Fruit fly (Drosophila melanogaster) whole organism, embryonic: Measurements from ENCODE around the gene CG1632.

ENCODE experiments used
- B-H2 ChIP-seq: fragments of 200-800 bp; sonication (Bioruptor generic); optimal IDR thresholded peaks from 2 replicates; lab custom pipeline; 2018; ENCODE audit warnings: missing biosample characterization, mild to moderate bottlenecking, missing genetic modification characterization
- CG10267 ChIP-seq: fragments of 200-800 bp; sonication (Bioruptor generic); optimal IDR thresholded peaks from 2 replicates; lab custom pipeline; 2018; ENCODE audit warnings: missing biosample characterization, mild to moderate bottlenecking, missing genetic modification characterization, moderate library complexity
- CG13424 ChIP-seq: fragments of 200-800 bp; sonication (Bioruptor generic); optimal IDR thresholded peaks from 2 replicates; lab custom pipeline; 2019; ENCODE audit warnings: missing biosample characterization, mild to moderate bottlenecking, missing genetic modification characterization, moderate library complexity
- CG14710 ChIP-seq: fragments of 200-800 bp; sonication (Bioruptor generic); optimal IDR thresholded peaks from 3 replicates; lab custom pipeline; 2019; ENCODE audit warnings: missing biosample characterization, mild to moderate bottlenecking, missing genetic modification characterization, moderate library complexity
- CG14965 ChIP-seq: fragments of 200-800 bp; sonication (Bioruptor generic); optimal IDR thresholded peaks from 2 replicates; lab custom pipeline; 2016; ENCODE audit warnings: missing biosample characterization, missing genetic modification characterization, borderline replicate concordance
- CG15011 ChIP-seq: fragments of 200-800 bp; sonication (Bioruptor generic); optimal IDR thresholded peaks from 3 replicates; lab custom pipeline; 2018; ENCODE audit warnings: missing biosample characterization, mild to moderate bottlenecking, missing genetic modification characterization
- CG16779 ChIP-seq: fragments of 200-800 bp; sonication (Bioruptor generic); IDR thresholded peaks from 2 replicates; pipeline ENCODE4 v1.3.6; 2022; ENCODE audit warnings: missing biosample characterization, missing genetic modification characterization
- CG18599 ChIP-seq: fragments of 200-800 bp; sonication (Bioruptor generic); optimal IDR thresholded peaks from 3 replicates; lab custom pipeline; 2017; ENCODE audit warnings: missing biosample characterization, missing genetic modification characterization, mild to moderate bottlenecking, moderate library complexity, missing genetic modification reagents
- CG2712 ChIP-seq: fragments of 200-800 bp; optimal IDR thresholded peaks from 3 replicates; lab custom pipeline; 2019; ENCODE audit warnings: missing biosample characterization, mild to moderate bottlenecking, missing genetic modification characterization, moderate library complexity
- CG2875 ChIP-seq: fragments of 200-800 bp; sonication (Bioruptor generic); optimal IDR thresholded peaks from 2 replicates; lab custom pipeline; 2017; ENCODE audit warnings: missing biosample characterization, mild to moderate bottlenecking, missing genetic modification characterization, missing genetic modification reagents
- CG30020 ChIP-seq: fragments of 200-800 bp; optimal IDR thresholded peaks from 2 replicates; lab custom pipeline; 2019; ENCODE audit warnings: missing biosample characterization, mild to moderate bottlenecking, missing genetic modification characterization, moderate library complexity
- CG30431 ChIP-seq: fragments of 200-800 bp; sonication (Bioruptor generic); optimal IDR thresholded peaks from 2 replicates; lab custom pipeline; 2017; ENCODE audit warnings: missing biosample characterization, missing genetic modification characterization
- CG32532 ChIP-seq: fragments of 200-800 bp; sonication (Bioruptor generic); IDR thresholded peaks from 2 replicates; pipeline ENCODE4 v1.3.6; 2022; ENCODE audit warnings: missing biosample characterization, missing genetic modification characterization
- CG34422 ChIP-seq: fragments of 200-800 bp; sonication (Bioruptor generic); IDR thresholded peaks from 3 replicates; pipeline ENCODE4 v1.3.6; 2022; ENCODE audit warnings: missing biosample characterization, missing genetic modification characterization
- CG4404 ChIP-seq: fragments of 200-800 bp; sonication (Bioruptor generic); IDR thresholded peaks from 2 replicates; pipeline ENCODE4 v1.3.6; 2022; ENCODE audit warnings: missing biosample characterization, missing genetic modification characterization
- CG4854 ChIP-seq: fragments of 200-800 bp; sonication (Bioruptor generic); optimal IDR thresholded peaks from 2 replicates; lab custom pipeline; 2016; ENCODE audit warnings: missing biosample characterization, missing genetic modification characterization, inconsistent platforms
- CG6254 ChIP-seq: fragments of 200-800 bp; sonication (Bioruptor generic); optimal IDR thresholded peaks from 3 replicates; lab custom pipeline; 2017; ENCODE audit warnings: mild to moderate bottlenecking, missing biosample characterization, missing genetic modification reagents, missing genetic modification characterization
- CG6683 ChIP-seq: fragments of 200-800 bp; sonication (Bioruptor generic); optimal IDR thresholded peaks from 2 replicates; lab custom pipeline; 2017; ENCODE audit warnings: missing biosample characterization, mild to moderate bottlenecking, missing genetic modification characterization, missing genetic modification reagents
- CG6854 ChIP-seq: fragments of 200-800 bp; sonication (Bioruptor generic); optimal IDR thresholded peaks from 3 replicates; lab custom pipeline; 2017; ENCODE audit warnings: missing biosample characterization, mild to moderate bottlenecking, missing genetic modification characterization
- CG7745 ChIP-seq: fragments of 200-800 bp; sonication (Bioruptor generic); optimal IDR thresholded peaks from 2 replicates; lab custom pipeline; 2018; ENCODE audit warnings: missing biosample characterization, mild to moderate bottlenecking, missing genetic modification characterization, moderate library complexity
- CG8359 ChIP-seq: fragments of 200-800 bp; sonication (Bioruptor generic); optimal IDR thresholded peaks from 2 replicates; lab custom pipeline; 2017; ENCODE audit warnings: missing biosample characterization, mild to moderate bottlenecking, missing genetic modification characterization, borderline replicate concordance
- Chrac-16 ChIP-seq: fragments of 200-800 bp; sonication (Bioruptor generic); optimal IDR thresholded peaks from 3 replicates; lab custom pipeline; 2016; ENCODE audit warnings: missing biosample characterization, missing genetic modification characterization
- CkIIα-i1 ChIP-seq: fragments of 200-800 bp; sonication (Bioruptor generic); IDR thresholded peaks from 2 replicates; pipeline ENCODE4 v1.3.6; 2022; ENCODE audit warnings: missing biosample characterization, missing genetic modification characterization
- D19A ChIP-seq: fragments of 200-800 bp; optimal IDR thresholded peaks from 3 replicates; lab custom pipeline; 2019; ENCODE audit warnings: missing biosample characterization, mild to moderate bottlenecking, missing genetic modification characterization, moderate library complexity
- Dfd ChIP-seq, 2 experiments: fragments of >200 bp; optimal IDR thresholded peaks; 2 replicates each; lab custom pipeline; 2017; ENCODE audit warnings: missing biosample characterization in 2 of 2, missing genetic modification characterization in 2 of 2
- HLH54F ChIP-seq: fragments of 200-800 bp; sonication (Bioruptor generic); optimal IDR thresholded peaks from 3 replicates; lab custom pipeline; 2016; ENCODE audit warnings: missing biosample characterization, missing genetic modification characterization
- Hand ChIP-seq: fragments of 200-800 bp; sonication (Bioruptor generic); optimal IDR thresholded peaks from 2 replicates; lab custom pipeline; 2017; ENCODE audit warnings: mild to moderate bottlenecking, missing biosample characterization, missing genetic modification reagents, missing genetic modification characterization
- Hr78 ChIP-seq, 2 experiments: fragments of 200-800 bp in 1 of 2; fragments of >200 bp in 1 of 2; sonication (Bioruptor generic) in 1 of 2; optimal IDR thresholded peaks; 2 replicates each; lab custom pipeline; 2017 to 2019; ENCODE audit warnings: missing biosample characterization in 2 of 2, missing genetic modification characterization in 2 of 2, mild to moderate bottlenecking in 1 of 2, moderate library complexity in 1 of 2
- Nf-YA ChIP-seq: fragments of 200-800 bp; sonication (Bioruptor generic); IDR thresholded peaks from 2 replicates; pipeline ENCODE4 v1.3.6; 2022; ENCODE audit warnings: missing biosample characterization, missing genetic modification characterization
- Poxn ChIP-seq: fragments of 200-800 bp; sonication (Bioruptor generic); IDR thresholded peaks from 2 replicates; pipeline ENCODE4 v1.3.6; 2022; ENCODE audit warnings: missing biosample characterization, missing genetic modification characterization
- Ravus ChIP-seq: fragments of 200-800 bp; sonication (Bioruptor generic); IDR thresholded peaks from 2 replicates; pipeline ENCODE4 v1.3.6; 2022; ENCODE audit warnings: missing biosample characterization, missing genetic modification characterization
- Sox100B ChIP-seq: fragments of 200-800 bp; sonication (Bioruptor generic); optimal IDR thresholded peaks from 3 replicates; lab custom pipeline; 2018; ENCODE audit warnings: missing biosample characterization, mild to moderate bottlenecking, missing genetic modification characterization
- Sry-δ ChIP-seq: fragments of 200-800 bp; sonication (Bioruptor generic); optimal IDR thresholded peaks from 2 replicates; lab custom pipeline; 2016; ENCODE audit warnings: missing biosample characterization, missing genetic modification characterization
- Tbp ChIP-seq: fragments of >200 bp; optimal IDR thresholded peaks from 2 replicates; lab custom pipeline; 2018; ENCODE audit warnings: missing biosample characterization, missing genetic modification characterization
- bab2 ChIP-seq: fragments of 200-800 bp; sonication (Bioruptor generic); optimal IDR thresholded peaks from 2 replicates; lab custom pipeline; 2016; ENCODE audit warnings: missing biosample characterization, missing genetic modification characterization
- ci ChIP-seq: fragments of 200-800 bp; sonication (Bioruptor generic); IDR thresholded peaks from 3 replicates; pipeline ENCODE4 v1.3.6; 2022; ENCODE audit warnings: missing biosample characterization, missing genetic modification characterization
- dati ChIP-seq: fragments of 200-800 bp; sonication (Bioruptor generic); IDR thresholded peaks from 2 replicates; pipeline ENCODE4 v1.3.6; 2022; ENCODE audit warnings: missing biosample characterization, missing genetic modification characterization
- dmrt99B ChIP-seq: fragments of 200-800 bp; sonication (Bioruptor generic); optimal IDR thresholded peaks from 2 replicates; lab custom pipeline; 2018; ENCODE audit warnings: missing biosample characterization, mild to moderate bottlenecking, missing genetic modification characterization, moderate library complexity
- exex ChIP-seq: fragments of 200-800 bp; sonication (Bioruptor generic); optimal IDR thresholded peaks from 4 replicates; lab custom pipeline; 2018; ENCODE audit warnings: missing biosample characterization, mild to moderate bottlenecking, missing genetic modification characterization, moderate library complexity
- eyg ChIP-seq: fragments of 200-800 bp; sonication (Bioruptor generic); optimal IDR thresholded peaks from 3 replicates; lab custom pipeline; 2016; ENCODE audit warnings: missing biosample characterization, missing genetic modification characterization
- gcm2 ChIP-seq: fragments of 200-800 bp; sonication (Bioruptor generic); optimal IDR thresholded peaks from 2 replicates; lab custom pipeline; 2016; ENCODE audit warnings: missing biosample characterization, missing genetic modification characterization
- gsb ChIP-seq: fragments of 200-800 bp; sonication (Bioruptor generic); IDR thresholded peaks from 2 replicates; pipeline ENCODE4 v1.3.6; 2022; ENCODE audit warnings: missing biosample characterization, missing genetic modification characterization
- ind ChIP-seq: fragments of 200-800 bp; sonication (Bioruptor generic); optimal IDR thresholded peaks from 3 replicates; lab custom pipeline; 2016; ENCODE audit warnings: missing biosample characterization, missing genetic modification characterization
- lola ChIP-seq, 3 experiments: fragments of >200 bp in 2 of 3; fragments of 200-800 bp in 1 of 3; sonication (Bioruptor generic) in 1 of 3; optimal IDR thresholded peaks; 2 replicates each; lab custom pipeline; 2017 to 2019; ENCODE audit warnings: missing biosample characterization in 3 of 3, missing genetic modification characterization in 3 of 3, mild to moderate bottlenecking in 1 of 3, moderate library complexity in 1 of 3
- peb ChIP-seq: fragments of 200-800 bp; sonication (Bioruptor generic); IDR thresholded peaks from 2 replicates; pipeline ENCODE4 v1.3.6; 2022; ENCODE audit warnings: missing biosample characterization, missing genetic modification characterization
- repo ChIP-seq: fragments of 200-800 bp; sonication (Bioruptor generic); optimal IDR thresholded peaks from 2 replicates; lab custom pipeline; 2016; ENCODE audit warnings: missing biosample characterization, missing genetic modification characterization
- ro ChIP-seq: fragments of 200-800 bp; sonication (Bioruptor generic); IDR thresholded peaks from 2 replicates; pipeline ENCODE4 v1.3.6; 2022; ENCODE audit warnings: missing biosample characterization, missing genetic modification characterization
- run ChIP-seq: fragments of 200-800 bp; sonication (Bioruptor generic); optimal IDR thresholded peaks from 3 replicates; lab custom pipeline; 2018; ENCODE audit warnings: missing biosample characterization, mild to moderate bottlenecking, missing genetic modification characterization
- unc-4 ChIP-seq: fragments of 200-800 bp; sonication (Bioruptor generic); IDR thresholded peaks from 2 replicates; pipeline ENCODE4 v1.3.6; 2022; ENCODE audit warnings: missing biosample characterization, missing genetic modification characterization; ENCODE audit not compliant: partially characterized antibody
- wek ChIP-seq: fragments of 200-800 bp; sonication (Bioruptor generic); optimal IDR thresholded peaks from 3 replicates; lab custom pipeline; 2018; ENCODE audit warnings: missing biosample characterization, mild to moderate bottlenecking, missing genetic modification characterization, moderate library complexity

CG1632 gene

DNA sequence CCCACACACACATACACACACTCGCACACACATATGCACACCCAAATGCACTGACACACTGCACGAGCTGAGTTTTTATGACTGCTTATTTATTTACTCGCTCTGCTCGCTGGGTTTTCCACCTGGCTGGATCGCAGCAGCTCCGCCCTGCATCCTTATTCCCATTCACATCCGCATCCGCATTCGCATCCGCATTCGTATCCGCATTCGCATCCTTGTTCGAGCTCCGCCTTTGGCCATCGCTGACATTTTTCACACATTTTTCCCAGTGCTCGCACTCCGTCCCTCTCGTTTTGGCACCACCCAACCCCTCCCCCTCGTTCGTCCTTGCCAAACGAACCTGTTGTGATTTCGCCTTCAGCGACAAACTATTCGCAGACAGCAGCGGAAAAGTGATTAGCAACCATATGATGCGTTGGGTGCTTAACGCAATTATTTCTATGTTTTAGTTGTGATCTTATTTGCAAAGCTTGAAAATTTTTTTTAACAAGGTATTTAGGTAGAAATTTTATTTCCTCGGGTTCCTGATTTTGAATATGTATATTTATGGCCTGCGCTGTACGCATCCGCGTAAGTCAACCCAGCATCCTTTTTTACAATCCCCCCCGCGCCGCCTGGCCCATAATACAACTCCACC lies 41.3 kb upstream of the CG1632 start (continued):
- TF ChIP-seq Sry-δ = no peak
- TF ChIP-seq CG4404 (GFP tag; lab: Robert Waterston, UW) = peak; percentile 50
- no peak for TF ChIP-seq CG14965 (GFP tag; lab: Kevin White, UChicago)
- peak; percentile 6 for TF ChIP-seq CG14710 (tag; lab: Kevin White, UChicago)
- no peak for TF ChIP-seq Chrac-16 (GFP tag; lab: Kevin White, UChicago)
- 0 out of 3 replicates have a peak, but pooled peaks have one; percentile 33 for TF ChIP-seq ci (GFP tag; lab: Robert Waterston, UW)
- TF ChIP-seq CG30020 (tag; lab: Kevin White, UChicago) = no peak
- TF ChIP-seq CG30431 (GFP tag; lab: Kevin White, UChicago) = peak; percentile 7
- no peak for TF ChIP-seq ind (GFP tag; lab: Kevin White, UChicago)
- TF ChIP-seq Ravus (GFP tag; lab: Robert Waterston, UW) = no peak
- no peak for TF ChIP-seq eyg (GFP tag; lab: Kevin White, UChicago)
- no peak for TF ChIP-seq Nf-YA (GFP tag; lab: Robert Waterston, UW)
- TF ChIP-seq dati = no peak
- no peak for TF ChIP-seq run (tag; lab: Kevin White, UChicago)
- TF ChIP-seq CG34422 (GFP tag; lab: Robert Waterston, UW) = peak; percentile 42; the same call in 1 of the 3 replicates
- no peak for TF ChIP-seq Poxn (GFP tag; lab: Robert Waterston, UW)
- no peak for TF ChIP-seq Hand
- no peak for TF ChIP-seq exex (tag; lab: Kevin White, UChicago)
- peak; percentile 10 for TF ChIP-seq dmrt99B
- no peak for TF ChIP-seq Hr78 (GFP tag; optimal IDR thresholded peaks at IDR 0.05; lab: Kevin White, UChicago)
- TF ChIP-seq CG15011 = no peak
- no peak for TF ChIP-seq CG6254 (GFP tag; lab: Kevin White, UChicago)
- TF ChIP-seq lola (GFP tag; optimal IDR thresholded peaks at IDR 0.05; lab: Kevin White, UChicago) = peak in 1 of 3 experiments; percentile 9
- no peak for TF ChIP-seq HLH54F (GFP tag; lab: Kevin White, UChicago)
- TF ChIP-seq CG8359 (GFP tag; lab: Kevin White, UChicago) = no peak
- TF ChIP-seq CG7745 = no peak
- TF ChIP-seq CG2712 (tag; lab: Kevin White, UChicago) = peak; percentile 37
- no peak for TF ChIP-seq repo
- no peak for TF ChIP-seq gsb (GFP tag; lab: Robert Waterston, UW)
- peak; percentile 8 for TF ChIP-seq CG13424 (tag; lab: Kevin White, UChicago)
- TF ChIP-seq D19A (tag; lab: Kevin White, UChicago) = peak; percentile 9
- no peak for TF ChIP-seq peb (GFP tag; lab: Robert Waterston, UW)
- TF ChIP-seq gcm2 (GFP tag; lab: Kevin White, UChicago) = no peak
- TF ChIP-seq CG16779 (GFP tag; lab: Robert Waterston, UW) = no peak
- TF ChIP-seq CG10267 (tag; lab: Kevin White, UChicago) = no peak
- TF ChIP-seq CkIIα-i1 = no peak
- no peak for TF ChIP-seq CG6854 (GFP tag; lab: Kevin White, UChicago)
- no peak for TF ChIP-seq B-H2 (GFP tag; lab: Kevin White, UChicago)
- no peak for TF ChIP-seq CG2875 (GFP tag; lab: Kevin White, UChicago)
- TF ChIP-seq Tbp (GFP tag; lab: Kevin White, UChicago) = no peak
- 0 out of 2 replicates have a peak, but pooled peaks have one; percentile 26 for TF ChIP-seq CG32532 (GFP tag; lab: Robert Waterston, UW)
- TF ChIP-seq CG4854 (GFP tag; lab: Kevin White, UChicago) = no peak
- no peak for TF ChIP-seq unc-4 (GFP tag; lab: Robert Waterston, UW)
- TF ChIP-seq ro (GFP tag; lab: Robert Waterston, UW) = no peak
- TF ChIP-seq Dfd (GFP tag; optimal IDR thresholded peaks at IDR 0.05; lab: Kevin White, UChicago) = no peak
- no peak for TF ChIP-seq CG6683 (GFP tag; lab: Kevin White, UChicago)
- TF ChIP-seq Sox100B (GFP tag; lab: Kevin White, UChicago) = no peak
- peak; percentile 42 for TF ChIP-seq CG18599 (GFP tag; lab: Kevin White, UChicago)
- peak; percentile 23 for TF ChIP-seq bab2
- TF ChIP-seq wek = no peak
